Worm (Caenorhabditis elegans) whole organism, L2 larva: ENCODE data around the gene R02E4.3.

ENCODE experiments used
- F13H6.1 ChIP-seq: sonication (generic microtip); optimal IDR thresholded peaks from 2 replicates; lab custom pipeline; 2016; ENCODE audit warnings: missing genetic modification characterization, missing compliant biosample characterization
- ZK546.5 ChIP-seq: sonication (generic microtip); optimal IDR thresholded peaks from 2 replicates; lab custom pipeline; 2017; ENCODE audit warnings: missing biosample characterization, missing genetic modification characterization
- ceh-16 ChIP-seq: fragments of 150-350 bp; optimal IDR thresholded peaks from 2 replicates; lab custom pipeline; 2014; ENCODE audit warnings: missing biosample characterization, missing genetic modification characterization
- elt-1 ChIP-seq: fragments of 150-350 bp; optimal IDR thresholded peaks from 2 replicates; lab custom pipeline; 2014; ENCODE audit warnings: missing biosample characterization, missing genetic modification characterization
- unc-39 ChIP-seq: fragments of 150-350 bp; optimal IDR thresholded peaks from 2 replicates; lab custom pipeline; 2014; ENCODE audit warnings: missing biosample characterization, missing genetic modification characterization

ce11 chrX:4123368-4123767, 21.4 kb upstream of the R02E4.3 start:
- TF ChIP-seq F13H6.1 (tag; lab: Kevin White, UChicago) (no peak), ceh-16 (tag; lab: Kevin White, UChicago) (no peak), ZK546.5 (no peak), elt-1 (tag; lab: Kevin White, UChicago) (no peak), unc-39 (no peak)
